Fruit fly (Drosophila melanogaster): Measurements from ENCODE around the gene ChLD3.

DNA sequence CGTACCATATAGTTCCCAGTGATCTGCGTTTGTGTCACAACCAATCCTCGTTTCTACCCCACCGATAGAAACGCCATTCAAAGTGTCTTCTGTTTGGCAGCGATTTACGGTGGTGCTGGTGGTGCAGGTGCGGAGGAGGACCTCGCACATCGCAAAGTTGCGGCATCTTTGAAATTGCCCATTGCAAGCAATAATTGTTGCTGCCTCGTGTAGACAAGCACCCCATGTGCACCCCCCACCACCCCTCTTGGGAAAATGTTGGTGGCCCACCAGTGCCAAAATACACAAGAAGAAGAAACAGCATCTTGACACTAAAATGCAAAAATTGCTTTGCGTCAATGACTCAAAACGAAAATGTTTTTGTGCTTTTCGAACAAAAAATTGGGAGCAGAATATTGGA, 25.8 kb downstream of the ChLD3 start:
- TF ChIP-seq h (optimal IDR thresholded peaks at IDR 0.05), result no peak
- no peak for TF ChIP-seq psq (optimal IDR thresholded peaks at IDR 0.05)
- no peak for TF ChIP-seq Sin3A (optimal IDR thresholded peaks at IDR 0.05)
